Worm (Caenorhabditis elegans): ENCODE data around the gene T10B5.3.

- TF ChIP-seq fkh-10 (GFP tag; optimal IDR thresholded peaks at IDR 0.05), result no peak
- TF ChIP-seq pha-4 (tag; optimal IDR thresholded peaks at IDR 0.05), result no peak
- TF ChIP-seq F13H6.1 (tag; optimal IDR thresholded peaks at IDR 0.05), result no peak
- no peak for TF ChIP-seq C08G9.2 (tag; optimal IDR thresholded peaks at IDR 0.05)
- no peak for TF ChIP-seq nfya-1 (tag; optimal IDR thresholded peaks at IDR 0.05)
These were observed 14.5 kb downstream of the T10B5.3 start for ce11 chrV:1855087-1855486.

Measured in whole organism, late embryonic.